Fruit fly (Drosophila melanogaster) whole organism, embryonic: ENCODE data around the gene Cyp312a1.

Experiments
- Antp ChIP-seq: fragments of 200-800 bp; sonication (Bioruptor generic); optimal IDR thresholded peaks from 3 replicates; lab custom pipeline; 2016; ENCODE audit warnings: missing biosample characterization, missing genetic modification characterization
- Bgb ChIP-seq: fragments of 200-800 bp; sonication (Bioruptor generic); IDR thresholded peaks from 2 replicates; pipeline ENCODE4 v1.3.6; 2022; ENCODE audit warnings: missing biosample characterization, missing genetic modification characterization; ENCODE audit not compliant: partially characterized antibody
- CG10209 ChIP-seq: fragments of 200-800 bp; sonication (Bioruptor generic); optimal IDR thresholded peaks from 3 replicates; lab custom pipeline; 2017; ENCODE audit warnings: missing biosample characterization, mild to moderate bottlenecking, missing genetic modification characterization, missing genetic modification reagents
- CG10959 ChIP-seq: fragments of 200-800 bp; sonication (Bioruptor generic); IDR thresholded peaks from 2 replicates; pipeline ENCODE4 v1.3.6; 2022; ENCODE audit warnings: missing biosample characterization, missing genetic modification characterization
- CG13296 ChIP-seq: fragments of 200-800 bp; sonication (Bioruptor generic); optimal IDR thresholded peaks from 3 replicates; lab custom pipeline; 2018; ENCODE audit warnings: missing biosample characterization, mild to moderate bottlenecking, missing genetic modification characterization
- CG1792 ChIP-seq: fragments of 200-800 bp; sonication (Bioruptor generic); optimal IDR thresholded peaks from 2 replicates; lab custom pipeline; 2016; ENCODE audit warnings: missing biosample characterization, missing genetic modification characterization
- CG2199 ChIP-seq: fragments of 200-800 bp; sonication (Bioruptor generic); IDR thresholded peaks from 3 replicates; pipeline ENCODE4 v1.3.6; 2022; ENCODE audit warnings: missing biosample characterization, missing genetic modification characterization
- CG30431 ChIP-seq: fragments of 200-800 bp; sonication (Bioruptor generic); optimal IDR thresholded peaks from 2 replicates; lab custom pipeline; 2017; ENCODE audit warnings: missing biosample characterization, missing genetic modification characterization
- CG32532 ChIP-seq: fragments of 200-800 bp; sonication (Bioruptor generic); IDR thresholded peaks from 2 replicates; pipeline ENCODE4 v1.3.6; 2022; ENCODE audit warnings: missing biosample characterization, missing genetic modification characterization
- CG4404 ChIP-seq: fragments of 200-800 bp; sonication (Bioruptor generic); IDR thresholded peaks from 2 replicates; pipeline ENCODE4 v1.3.6; 2022; ENCODE audit warnings: missing biosample characterization, missing genetic modification characterization
- CG7271 ChIP-seq: fragments of 200-800 bp; sonication (Bioruptor generic); optimal IDR thresholded peaks from 2 replicates; lab custom pipeline; 2018; ENCODE audit warnings: missing biosample characterization, mild to moderate bottlenecking, missing genetic modification characterization, moderate library complexity
- CG7372 ChIP-seq: fragments of 200-800 bp; sonication (Bioruptor generic); IDR thresholded peaks from 2 replicates; pipeline ENCODE4 v1.3.6; 2022; ENCODE audit warnings: missing biosample characterization, missing genetic modification characterization
- CG7745 ChIP-seq: fragments of 200-800 bp; sonication (Bioruptor generic); optimal IDR thresholded peaks from 2 replicates; lab custom pipeline; 2018; ENCODE audit warnings: missing biosample characterization, mild to moderate bottlenecking, missing genetic modification characterization, moderate library complexity
- CG9727 ChIP-seq: fragments of 200-800 bp; sonication (Bioruptor generic); optimal IDR thresholded peaks from 3 replicates; lab custom pipeline; 2017; ENCODE audit warnings: missing biosample characterization, mild to moderate bottlenecking, missing genetic modification characterization
- CHES-1-like ChIP-seq: fragments of 200-800 bp; sonication (Bioruptor generic); optimal IDR thresholded peaks from 2 replicates; lab custom pipeline; 2016; ENCODE audit warnings: missing biosample characterization, missing genetic modification characterization
- CkIIα-i1 ChIP-seq: fragments of 200-800 bp; sonication (Bioruptor generic); IDR thresholded peaks from 2 replicates; pipeline ENCODE4 v1.3.6; 2022; ENCODE audit warnings: missing biosample characterization, missing genetic modification characterization
- CoRest ChIP-seq: fragments of 200-800 bp; sonication (Bioruptor generic); optimal IDR thresholded peaks from 3 replicates; lab custom pipeline; 2018; ENCODE audit warnings: missing biosample characterization, mild to moderate bottlenecking, missing genetic modification characterization, moderate library complexity
- Dbx ChIP-seq: fragments of 200-800 bp; sonication (Bioruptor generic); IDR thresholded peaks from 3 replicates; pipeline ENCODE4 v1.3.6; 2022; ENCODE audit warnings: missing biosample characterization, missing genetic modification characterization
- Doc3 ChIP-seq: fragments of 200-800 bp; sonication (Bioruptor generic); IDR thresholded peaks from 3 replicates; pipeline ENCODE4 v1.3.6; 2022; ENCODE audit warnings: missing biosample characterization, missing genetic modification characterization; ENCODE audit not compliant: partially characterized antibody
- H15 ChIP-seq: fragments of 200-800 bp; sonication (Bioruptor generic); IDR thresholded peaks from 3 replicates; pipeline ENCODE4 v1.3.6; 2022; ENCODE audit warnings: missing biosample characterization, missing genetic modification characterization
- HLHmδ ChIP-seq: fragments of 200-800 bp; sonication (Bioruptor generic); optimal IDR thresholded peaks from 2 replicates; lab custom pipeline; 2018; ENCODE audit warnings: missing biosample characterization, mild to moderate bottlenecking, missing genetic modification characterization, moderate library complexity
- Hsf ChIP-seq: fragments of 200-800 bp; sonication (Bioruptor generic); optimal IDR thresholded peaks from 3 replicates; lab custom pipeline; 2016; ENCODE audit warnings: missing biosample characterization, missing genetic modification characterization
- MBD-R2 ChIP-seq: fragments of 200-800 bp; sonication (Bioruptor generic); IDR thresholded peaks from 2 replicates; pipeline ENCODE4 v1.3.6; 2022; ENCODE audit warnings: missing biosample characterization, missing genetic modification characterization
- Mad ChIP-seq: fragments of 200-800 bp; sonication (Bioruptor generic); optimal IDR thresholded peaks from 2 replicates; lab custom pipeline; 2016; ENCODE audit warnings: missing biosample characterization, missing genetic modification characterization
- Med ChIP-seq: fragments of 200-800 bp; sonication (Bioruptor generic); peaks from one replicate; lab custom pipeline; 2016; ENCODE audit warnings: missing biosample characterization, missing genetic modification characterization, mild to moderate bottlenecking, inconsistent platforms, moderate library complexity
- NC2β ChIP-seq: fragments of 200-800 bp; sonication (Bioruptor generic); optimal IDR thresholded peaks from 2 replicates; lab custom pipeline; 2016; ENCODE audit warnings: missing biosample characterization, missing genetic modification characterization
- Neu2 ChIP-seq: fragments of 200-800 bp; sonication (Bioruptor generic); optimal IDR thresholded peaks from 3 replicates; lab custom pipeline; 2016; ENCODE audit warnings: missing biosample characterization, missing genetic modification characterization, borderline replicate concordance
- Rfx ChIP-seq: fragments of 200-800 bp; sonication (Bioruptor generic); IDR thresholded peaks from 2 replicates; pipeline ENCODE4 v1.3.6; 2022; ENCODE audit warnings: missing biosample characterization, missing genetic modification characterization
- Rx ChIP-seq: fragments of 200-800 bp; sonication (Bioruptor generic); IDR thresholded peaks from 2 replicates; pipeline ENCODE4 v1.3.6; 2022; ENCODE audit warnings: missing biosample characterization, missing genetic modification characterization
- Sin3A ChIP-seq: fragments of >200 bp; optimal IDR thresholded peaks from 2 replicates; lab custom pipeline; 2018
- Tbp ChIP-seq: fragments of >200 bp; optimal IDR thresholded peaks from 2 replicates; lab custom pipeline; 2018; ENCODE audit warnings: missing biosample characterization, missing genetic modification characterization
- ap ChIP-seq: fragments of 200-800 bp; sonication (Bioruptor generic); IDR thresholded peaks from 2 replicates; pipeline ENCODE4 v1.3.6; 2022; ENCODE audit warnings: missing biosample characterization, missing genetic modification characterization
- bigmax ChIP-seq: fragments of 200-800 bp; sonication (Bioruptor generic); optimal IDR thresholded peaks from 2 replicates; lab custom pipeline; 2018; ENCODE audit warnings: missing biosample characterization, mild to moderate bottlenecking, missing genetic modification characterization
- bowl ChIP-seq: fragments of 200-800 bp; sonication (Bioruptor generic); IDR thresholded peaks from 2 replicates; pipeline ENCODE4 v1.3.6; 2022; ENCODE audit warnings: missing biosample characterization, missing genetic modification characterization
- chm ChIP-seq: fragments of 200-800 bp; sonication (Bioruptor generic); IDR thresholded peaks from 2 replicates; pipeline ENCODE4 v1.3.6; 2022; ENCODE audit warnings: missing biosample characterization, missing genetic modification characterization
- dan ChIP-seq: fragments of 200-800 bp; sonication (Bioruptor generic); IDR thresholded peaks from 2 replicates; pipeline ENCODE4 v1.3.6; 2022; ENCODE audit warnings: missing biosample characterization, missing genetic modification characterization
- dpn ChIP-seq, 2 experiments: fragments of 200-800 bp; sonication (Bioruptor generic); optimal IDR thresholded peaks; 3 replicates each; lab custom pipeline; 2016; ENCODE audit warnings: missing biosample characterization in 2 of 2, missing genetic modification characterization in 2 of 2
- esg ChIP-seq: fragments of 200-800 bp; sonication (Bioruptor generic); conservative IDR thresholded peaks from 2 replicates; pipeline ENCODE4 v1.3.6; 2022; ENCODE audit warnings: missing biosample characterization, missing genetic modification characterization
- fd64A ChIP-seq: fragments of 200-800 bp; sonication (Bioruptor generic); optimal IDR thresholded peaks from 3 replicates; lab custom pipeline; 2018; ENCODE audit warnings: missing biosample characterization, mild to moderate bottlenecking, missing genetic modification characterization
- kni ChIP-seq: fragments of 200-800 bp; sonication (Bioruptor generic); optimal IDR thresholded peaks from 3 replicates; lab custom pipeline; 2017; ENCODE audit warnings: mild to moderate bottlenecking, missing biosample characterization, missing genetic modification reagents, missing genetic modification characterization
- lmd ChIP-seq: fragments of 200-800 bp; sonication (Bioruptor generic); IDR thresholded peaks from 2 replicates; pipeline ENCODE4 v1.3.6; 2022; ENCODE audit warnings: missing biosample characterization, missing genetic modification characterization
- lov ChIP-seq, 2 experiments: fragments of 200-800 bp in 1 of 2; fragments of >200 bp in 1 of 2; sonication (Bioruptor generic) in 1 of 2; IDR thresholded peaks in 1 of 2; optimal IDR thresholded peaks in 1 of 2; 2 replicates in 1 of 2; 3 replicates in 1 of 2; pipeline versions ENCODE4 v1.3.6 to Lab custom; 2017 to 2022; ENCODE audit warnings: missing biosample characterization in 1 of 2, missing genetic modification characterization in 1 of 2
- nerfin-1 ChIP-seq: fragments of 200-800 bp; sonication (Bioruptor generic); optimal IDR thresholded peaks from 3 replicates; lab custom pipeline; 2019; ENCODE audit warnings: missing biosample characterization, mild to moderate bottlenecking, missing genetic modification characterization, moderate library complexity
- p53 ChIP-seq: fragments of 200-800 bp; sonication (Bioruptor generic); optimal IDR thresholded peaks from 2 replicates; lab custom pipeline; 2016; ENCODE audit warnings: missing biosample characterization, missing genetic modification characterization
- pan ChIP-seq, 4 experiments: fragments of >200 bp in 3 of 4; fragments of 200-800 bp in 1 of 4; sonication (Bioruptor generic) in 1 of 4; optimal IDR thresholded peaks in 3 of 4; IDR thresholded peaks in 1 of 4; 2 replicates each; pipeline versions ENCODE4 v1.3.6 to Lab custom; 2017 to 2022; ENCODE audit warnings: missing biosample characterization in 2 of 4, missing genetic modification characterization in 2 of 4, mixed read lengths in 1 of 4
- pros ChIP-seq: fragments of 200-800 bp; sonication (Bioruptor generic); optimal IDR thresholded peaks from 3 replicates; lab custom pipeline; 2019; ENCODE audit warnings: missing biosample characterization, mild to moderate bottlenecking, missing genetic modification characterization, moderate library complexity
- repo ChIP-seq: fragments of 200-800 bp; sonication (Bioruptor generic); optimal IDR thresholded peaks from 2 replicates; lab custom pipeline; 2016; ENCODE audit warnings: missing biosample characterization, missing genetic modification characterization
- sens ChIP-seq: fragments of 200-800 bp; sonication (Bioruptor generic); peaks from one replicate; lab custom pipeline; 2016; ENCODE audit warnings: missing biosample characterization, missing genetic modification characterization
- sug ChIP-seq: fragments of 200-800 bp; optimal IDR thresholded peaks from 2 replicates; lab custom pipeline; 2019; ENCODE audit warnings: missing biosample characterization, mild to moderate bottlenecking, missing genetic modification characterization, moderate library complexity
- ttk ChIP-seq: fragments of 200-800 bp; sonication (Bioruptor generic); IDR thresholded peaks from 2 replicates; pipeline ENCODE4 v2.1.2; 2022; ENCODE audit warnings: missing biosample characterization, missing genetic modification characterization
- twi ChIP-seq: fragments of 200-800 bp; optimal IDR thresholded peaks from 2 replicates; lab custom pipeline; 2019; ENCODE audit warnings: missing biosample characterization, mild to moderate bottlenecking, missing genetic modification characterization, moderate library complexity
- yki ChIP-seq: fragments of >200 bp; optimal IDR thresholded peaks from 3 replicates; lab custom pipeline; 2018

Cyp312a1 gene

DNA sequence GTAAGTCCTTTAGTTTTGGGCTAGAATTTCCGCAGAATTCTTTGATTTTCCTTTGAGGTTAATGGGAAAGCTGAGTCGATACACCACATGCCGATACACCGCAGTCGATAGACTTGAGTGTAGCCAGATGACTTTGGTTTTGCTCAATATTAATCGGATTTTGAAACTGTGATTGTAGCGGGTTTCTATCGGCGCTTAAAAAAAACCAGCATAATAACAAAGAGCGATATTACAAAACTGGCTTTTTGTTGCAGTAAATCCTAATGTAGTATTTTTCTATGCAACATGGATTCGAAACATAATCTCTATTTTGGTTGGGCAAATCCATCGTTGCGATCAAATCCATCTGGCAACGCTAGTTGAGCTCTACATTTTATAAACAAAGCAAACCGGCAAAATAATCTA, 23.0 kb downstream of the Cyp312a1 start, which contains the start of the genes Polr3D and mus304 (continued):
- TF ChIP-seq sug (tag; lab: Kevin White, UChicago) = peak; percentile 32
- TF ChIP-seq ap = no peak
- peak; percentile 58 for TF ChIP-seq MBD-R2 (GFP tag; lab: Robert Waterston, UW)
- TF ChIP-seq CG7745 (tag; lab: Kevin White, UChicago) = no peak
- no peak for TF ChIP-seq CG1792 (GFP tag; lab: Kevin White, UChicago)
- TF ChIP-seq CG30431 (GFP tag; lab: Kevin White, UChicago) = no peak
- TF ChIP-seq Neu2 (GFP tag; lab: Kevin White, UChicago) = peak; percentile 14
- TF ChIP-seq Rfx (GFP tag; lab: Robert Waterston, UW) = 0 out of 2 replicates have a peak, but pooled peaks have one; percentile 14
- no peak for TF ChIP-seq repo
- TF ChIP-seq pan (optimal IDR thresholded peaks at IDR 0.05; lab: Kevin White, UChicago) = no peak
- TF ChIP-seq pan (GFP tag; optimal IDR thresholded peaks at IDR 0.05 in 1 of 2, IDR thresholded peaks at IDR 0.05 in 1 of 2) = no peak
- no peak for TF ChIP-seq CG4404
- TF ChIP-seq Rx (GFP tag; lab: Robert Waterston, UW) = no peak
- peak; percentile 21; the same call in 1 of the 2 replicates for TF ChIP-seq Bgb (GFP tag; lab: Robert Waterston, UW)
- peak; percentile 51 for TF ChIP-seq CHES-1-like (GFP tag; lab: Kevin White, UChicago)
- peak; percentile 50 for TF ChIP-seq CoRest
- TF ChIP-seq kni (GFP tag; lab: Kevin White, UChicago) = peak; percentile 29
- no peak for TF ChIP-seq ttk (GFP tag; lab: Robert Waterston, UW)
- TF ChIP-seq CkIIα-i1 (GFP tag; lab: Robert Waterston, UW) = no peak
- TF ChIP-seq dan (GFP tag; lab: Robert Waterston, UW) = no peak
- no peak for TF ChIP-seq H15 (GFP tag; lab: Robert Waterston, UW)
- peak; percentile 28; the same call in 1 of the 2 replicates for TF ChIP-seq CG7372 (GFP tag; lab: Robert Waterston, UW)
- TF ChIP-seq CG9727 (GFP tag; lab: Kevin White, UChicago) = no peak
- TF ChIP-seq lmd (GFP tag; lab: Robert Waterston, UW) = no peak
- TF ChIP-seq pros (GFP tag; lab: Kevin White, UChicago) = no peak
- TF ChIP-seq fd64A (GFP tag; lab: Kevin White, UChicago) = no peak
- peak; percentile 67 for TF ChIP-seq Med (GFP tag; lab: Kevin White, UChicago)
- TF ChIP-seq twi (tag; lab: Kevin White, UChicago) = peak; percentile 5
- no peak for TF ChIP-seq bowl (GFP tag; lab: Robert Waterston, UW)
- no peak for TF ChIP-seq CG32532 (GFP tag; lab: Robert Waterston, UW)
- TF ChIP-seq yki = no peak
- TF ChIP-seq Dbx = no peak
- TF ChIP-seq NC2β (GFP tag; lab: Kevin White, UChicago) = peak; percentile 11
- no peak for TF ChIP-seq CG2199 (GFP tag; lab: Robert Waterston, UW)
- no peak for TF ChIP-seq HLHmδ
- no peak for TF ChIP-seq Tbp
- no peak for TF ChIP-seq esg
- TF ChIP-seq CG13296 (GFP tag; lab: Kevin White, UChicago) = peak; percentile 16
- peak; percentile 14 for TF ChIP-seq p53 (GFP tag; lab: Kevin White, UChicago)
- peak; percentile 68 for TF ChIP-seq sens (GFP tag; lab: Kevin White, UChicago)
- peak; percentile 57; the same call in 2 of the 3 replicates for TF ChIP-seq Doc3 (GFP tag; lab: Robert Waterston, UW)
- TF ChIP-seq Sin3A = peak; percentile 88
- peak in 1 of 2 experiments; percentile 4 for TF ChIP-seq dpn (GFP tag; optimal IDR thresholded peaks at IDR 0.05; lab: Kevin White, UChicago)
- TF ChIP-seq bigmax (GFP tag; lab: Kevin White, UChicago) = peak; percentile 93
- TF ChIP-seq nerfin-1 (tag; lab: Kevin White, UChicago) = peak; percentile 93
- TF ChIP-seq CG10959 (GFP tag; lab: Robert Waterston, UW) = no peak
- TF ChIP-seq Hsf = peak; percentile 8
- peak; percentile 21 for TF ChIP-seq Antp (GFP tag; lab: Kevin White, UChicago)
- TF ChIP-seq chm (GFP tag; lab: Robert Waterston, UW) = no peak
- TF ChIP-seq CG10209 = no peak
- no peak for TF ChIP-seq lov (optimal IDR thresholded peaks at IDR 0.05; lab: Kevin White, UChicago)
- no peak for TF ChIP-seq lov (GFP tag; IDR thresholded peaks at IDR 0.05; lab: Robert Waterston, UW)
- no peak for TF ChIP-seq CG7271 (tag; lab: Kevin White, UChicago)
- no peak for TF ChIP-seq Mad (GFP tag; lab: Kevin White, UChicago)
